Fruit fly (Drosophila melanogaster) whole organism, pupa: ENCODE measurements around the gene Fancl.

Experiments used
- CG12605 ChIP-seq: fragments of 200-800 bp; sonication (Bioruptor generic); IDR thresholded peaks from 2 replicates; pipeline ENCODE4 v1.3.6; 2022; ENCODE audit warnings: missing biosample characterization, missing genetic modification characterization
- CG14655 ChIP-seq: fragments of 200-800 bp; sonication (Bioruptor generic); optimal IDR thresholded peaks from 3 replicates; lab custom pipeline; 2017; ENCODE audit warnings: mild to moderate bottlenecking, missing biosample characterization, missing genetic modification reagents, missing genetic modification characterization
- CG8301 ChIP-seq: fragments of 200-800 bp; sonication (Bioruptor generic); optimal IDR thresholded peaks from 2 replicates; lab custom pipeline; 2018; ENCODE audit warnings: missing biosample characterization, mild to moderate bottlenecking, missing genetic modification characterization
- EcR ChIP-seq: fragments of 200-800 bp; sonication (Bioruptor generic); optimal IDR thresholded peaks from 3 replicates; lab custom pipeline; 2019; ENCODE audit warnings: missing biosample characterization, missing genetic modification characterization, mild to moderate bottlenecking, moderate library complexity, missing genetic modification reagents
- Ets98B ChIP-seq: fragments of 200-800 bp; sonication (Bioruptor generic); IDR thresholded peaks from 2 replicates; pipeline ENCODE4 v1.3.6; 2022; ENCODE audit warnings: missing biosample characterization, missing genetic modification characterization

DNA sequence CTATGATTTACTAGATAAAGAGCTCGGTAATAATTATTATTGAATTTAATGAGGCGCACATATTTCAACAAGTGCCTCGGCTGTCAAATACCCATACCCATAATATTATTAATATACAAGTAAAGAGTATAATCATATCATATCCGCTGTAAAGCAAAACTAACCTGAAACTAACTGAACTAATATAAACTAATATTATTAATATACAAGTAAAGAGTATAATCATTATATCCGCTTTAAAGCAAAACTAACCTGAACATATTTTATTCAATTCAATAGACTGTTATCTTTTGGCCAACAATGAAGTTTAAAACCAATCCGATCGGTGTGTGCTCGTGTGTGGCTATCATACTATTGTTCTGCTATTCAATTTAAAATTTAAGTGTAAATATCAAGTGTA, 13.8 kb upstream of the Fancl start, which contains the start of gene CG33783:
- TF ChIP-seq Ets98B (GFP tag; lab: Robert Waterston, UW) (no peak), CG12605 (GFP tag; lab: Robert Waterston, UW) (no peak), CG8301 (tag; lab: Kevin White, UChicago) (no peak), CG14655 (GFP tag; lab: Kevin White, UChicago) (no peak), EcR (GFP tag; lab: Kevin White, UChicago) (no peak)
